Worm (Caenorhabditis elegans): ENCODE measurements around the gene T04C9.2.

Gene T04C9.2

ce11 chrIII:5988991-5989726, 2.5 kb upstream of the T04C9.2 start (continued):
- TF ChIP-seq nhr-71 (tag; optimal IDR thresholded peaks at IDR 0.05), result peak; percentile 39

ce11 chrIII:5990090-5990489, 1.6 kb upstream of the T04C9.2 start:
- TF ChIP-seq skn-1 (tag; optimal IDR thresholded peaks at IDR 0.05), result peak; percentile 8
- no peak for TF ChIP-seq tbx-2 (tag; optimal IDR thresholded peaks at IDR 0.05)
- TF ChIP-seq grh-1 (GFP tag; IDR thresholded peaks at IDR 0.05), result no peak
- no peak for TF ChIP-seq ets-5 (GFP tag; IDR thresholded peaks at IDR 0.05)
- TF ChIP-seq nhr-71 (tag; optimal IDR thresholded peaks at IDR 0.05), result peak; percentile 3
- TF ChIP-seq rnt-1 (tag; optimal IDR thresholded peaks at IDR 0.05), result no peak
- no peak for TF ChIP-seq unc-86 (tag; optimal IDR thresholded peaks at IDR 0.05)
- no peak for TF ChIP-seq zag-1 (tag; optimal IDR thresholded peaks at IDR 0.05)
- TF ChIP-seq hlh-17 (GFP tag; optimal IDR thresholded peaks at IDR 0.05; ENCODE audit: borderline replicate concordance), result no peak
- no peak for TF ChIP-seq sptf-1 (tag; optimal IDR thresholded peaks at IDR 0.05)
- no peak for TF ChIP-seq pax-3 (tag; optimal IDR thresholded peaks at IDR 0.05)
- no peak for TF ChIP-seq ama-1 (optimal IDR thresholded peaks at IDR 0.05)
- no peak for TF ChIP-seq lsy-2 (tag; optimal IDR thresholded peaks at IDR 0.05)
- peak; percentile 57 for TF ChIP-seq lin-14 (GFP tag; optimal IDR thresholded peaks at IDR 0.05)
- TF ChIP-seq ceh-88 (GFP tag; IDR thresholded peaks at IDR 0.05), result no peak
- no peak for TF ChIP-seq ceh-90 (tag; optimal IDR thresholded peaks at IDR 0.05)
- TF ChIP-seq mab-9 (GFP tag; IDR thresholded peaks at IDR 0.05), result no peak
- no peak for TF ChIP-seq nhr-47 (tag; optimal IDR thresholded peaks at IDR 0.05)
- no peak for TF ChIP-seq snu-23 (GFP tag; optimal IDR thresholded peaks at IDR 0.05)
- no peak for TF ChIP-seq nhr-85 (tag)
- TF ChIP-seq vab-15 (tag; optimal IDR thresholded peaks at IDR 0.05), result no peak
- TF ChIP-seq ceh-63 (GFP tag; optimal IDR thresholded peaks at IDR 0.05), result no peak
- TF ChIP-seq efl-1 (optimal IDR thresholded peaks at IDR 0.05), result no peak
- peak in 1 of 2 experiments; percentile 57 for TF ChIP-seq efl-1 (GFP tag; optimal IDR thresholded peaks at IDR 0.05 in 1 of 2)
- no peak for TF ChIP-seq hlh-4 (tag; optimal IDR thresholded peaks at IDR 0.05)
- TF ChIP-seq C34B4.2 (tag; optimal IDR thresholded peaks at IDR 0.05), result no peak
- TF ChIP-seq nhr-90 (tag; optimal IDR thresholded peaks at IDR 0.05; ENCODE audit: poor library complexity), result no peak
- no peak for TF ChIP-seq nhr-77 (tag; optimal IDR thresholded peaks at IDR 0.05)
- TF ChIP-seq mep-1 (tag; optimal IDR thresholded peaks at IDR 0.05), result no peak
- no peak for TF ChIP-seq lin-13 (GFP tag; optimal IDR thresholded peaks at IDR 0.05)
- no peak for TF ChIP-seq nhr-19 (GFP tag; conservative IDR thresholded peaks at IDR 0.05)
- TF ChIP-seq fkh-8 (tag; optimal IDR thresholded peaks at IDR 0.05), result no peak
- TF ChIP-seq nhr-84 (tag; optimal IDR thresholded peaks at IDR 0.05), result no peak
- no peak for TF ChIP-seq lin-15B (tag; optimal IDR thresholded peaks at IDR 0.05)

DNA sequence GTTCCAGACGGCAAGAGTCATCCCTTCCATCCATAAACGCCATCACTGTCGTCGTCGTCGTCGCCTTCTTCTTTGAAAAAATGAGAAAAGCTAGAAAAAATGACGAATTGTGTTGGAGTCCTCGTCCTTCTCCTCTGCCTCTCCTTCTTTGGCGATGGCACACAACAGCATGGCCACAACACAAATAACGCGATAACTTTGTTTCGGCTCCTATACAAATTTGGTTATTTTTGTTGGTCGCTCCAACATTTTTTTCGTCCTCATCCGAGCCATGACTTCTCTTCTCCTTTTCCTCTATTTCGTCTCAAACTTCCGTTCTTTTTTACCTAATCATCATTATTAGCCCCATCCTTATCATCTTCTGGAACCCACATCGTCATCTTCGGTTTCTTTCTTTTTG, 363 bp downstream of the T04C9.2 start:
- peak in 1 of 2 experiments; percentile 17 for TF ChIP-seq lsy-2 (tag; optimal IDR thresholded peaks at IDR 0.05)
- TF ChIP-seq ces-1 (GFP tag; optimal IDR thresholded peaks at IDR 0.05), result peak; percentile 53
- peak; percentile 66 for TF ChIP-seq lin-14 (GFP tag; optimal IDR thresholded peaks at IDR 0.05)
- no peak for TF ChIP-seq grh-1 (GFP tag; IDR thresholded peaks at IDR 0.05)
- peak; percentile 79 for TF ChIP-seq fkh-10 (GFP tag; optimal IDR thresholded peaks at IDR 0.05)

ce11 chrIII:5992913-5993312, 1.2 kb downstream of the T04C9.2 start, which contains the start of gene T04C9.1:
Gene T04C9.1, plus strand, starts transcription at chrIII:5993213.
- TF ChIP-seq hpl-2 (GFP tag; optimal IDR thresholded peaks at IDR 0.05), result no peak
